Worm (Caenorhabditis elegans) whole organism, L4 larva: ENCODE results near the gene emc-6.

Source experiments
- ceh-32 ChIP-seq: sonication (generic microtip); optimal IDR thresholded peaks from 2 replicates; lab custom pipeline; 2016; ENCODE audit warnings: mild to moderate bottlenecking, missing genetic modification characterization, missing compliant biosample characterization; ENCODE audit not compliant: poor library complexity
- fos-1 ChIP-seq: fragments of 150-350 bp; optimal IDR thresholded peaks from 2 replicates; lab custom pipeline; 2014; ENCODE audit warnings: missing biosample characterization, missing genetic modification characterization
- nhr-25 ChIP-seq: sonication (generic microtip); optimal IDR thresholded peaks from 2 replicates; lab custom pipeline; 2017; ENCODE audit warnings: missing genetic modification characterization, mild to moderate bottlenecking, missing compliant biosample characterization, antibody characterized with exemption, moderate library complexity, borderline replicate concordance; ENCODE audit not compliant: insufficient read depth
- nhr-76 ChIP-seq: fragments of 150-350 bp; optimal IDR thresholded peaks from 2 replicates; lab custom pipeline; 2014; ENCODE audit warnings: missing biosample characterization, missing genetic modification characterization
- pha-4 ChIP-seq, 2 experiments: fragments of 150-350 bp in 1 of 2; fragments of 200-800 bp in 1 of 2; sonication (Bioruptor generic) in 1 of 2; IDR thresholded peaks in 1 of 2; optimal IDR thresholded peaks in 1 of 2; 2 replicates each; pipeline versions ENCODE4 v1.3.6 to Lab custom; 2014 to 2022; ENCODE audit warnings: missing genetic modification characterization in 2 of 2, missing genetic modification reagents in 2 of 2, missing biosample characterization in 1 of 2, missing compliant biosample characterization in 1 of 2
- skn-1 ChIP-seq: fragments of 150-350 bp; optimal IDR thresholded peaks from 2 replicates; lab custom pipeline; 2014; ENCODE audit warnings: missing biosample characterization, missing genetic modification characterization

DNA sequence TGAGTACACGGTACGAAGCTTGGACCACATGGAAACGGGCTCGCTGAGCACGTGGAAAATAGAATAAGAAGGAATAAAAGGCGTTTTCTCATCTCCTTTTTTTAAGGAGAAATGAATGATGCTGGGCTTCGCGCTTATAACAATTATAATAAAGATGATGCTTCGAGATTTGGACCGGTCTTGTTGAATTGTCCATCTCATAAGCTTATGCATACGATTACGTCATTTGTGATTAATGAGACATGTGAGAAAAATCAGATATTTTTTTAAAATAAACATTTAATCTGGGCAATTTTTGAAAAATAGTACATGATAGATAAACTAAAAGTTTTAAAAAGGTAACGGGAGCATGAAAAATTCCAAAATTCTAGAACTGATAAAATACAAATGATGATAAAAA lies 47.7 kb upstream of the emc-6 start, which contains the start of gene C46A5.4:
- TF ChIP-seq ceh-32 (tag; lab: Kevin White, UChicago) (no peak), nhr-76 (tag; lab: Kevin White, UChicago) (no peak), nhr-25 (tag; lab: Kevin White, UChicago) (no peak), pha-4 (GFP tag; IDR thresholded peaks at IDR 0.05; lab: Robert Waterston, UW) (no peak), pha-4 (tag; optimal IDR thresholded peaks at IDR 0.05; lab: Kevin White, UChicago) (no peak), fos-1 (no peak), skn-1 (tag; lab: Kevin White, UChicago) (no peak)
